Worm (Caenorhabditis elegans) whole organism, young adult: ENCODE data around the gene hil-3.
A peak's percentile ranks its signal among the peaks of the same experiment; 100 is the strongest.

ENCODE experiments used
- B0035.1 ChIP-seq: sonication (generic microtip); optimal IDR thresholded peaks from 2 replicates; lab custom pipeline; 2016; ENCODE audit warnings: missing genetic modification characterization, mild to moderate bottlenecking, missing compliant biosample characterization, missing genotype, missing genetic modification reagents
- B0336.3 ChIP-seq: fragments of 200-800 bp; sonication (Bioruptor generic); IDR thresholded peaks from 2 replicates; pipeline ENCODE4 v1.3.6; 2022; ENCODE audit warnings: missing genetic modification characterization, missing compliant biosample characterization
- F37B4.10 ChIP-seq: fragments of 200-800 bp; sonication (Bioruptor generic); IDR thresholded peaks from 2 replicates; pipeline ENCODE4 v1.3.6; 2022; ENCODE audit warnings: missing genetic modification characterization, missing compliant biosample characterization
- F39B2.1 ChIP-seq: fragments of 200-800 bp; sonication (Bioruptor generic); IDR thresholded peaks from 2 replicates; pipeline ENCODE4 v1.3.6; 2022; ENCODE audit warnings: missing genetic modification reagents, missing genetic modification characterization, missing compliant biosample characterization
- F49E8.2 ChIP-seq: sonication (generic microtip); optimal IDR thresholded peaks from 3 replicates; lab custom pipeline; 2017; ENCODE audit warnings: missing genetic modification characterization, mild to moderate bottlenecking, missing compliant biosample characterization, antibody characterized with exemption, moderate library complexity; ENCODE audit not compliant: insufficient read depth
- F52B5.7 ChIP-seq: sonication (generic microtip); optimal IDR thresholded peaks from 2 replicates; lab custom pipeline; 2016; ENCODE audit warnings: mild to moderate bottlenecking, missing genetic modification characterization, missing compliant biosample characterization
- F57A8.1 ChIP-seq: fragments of 200-800 bp; sonication (Bioruptor generic); optimal IDR thresholded peaks from 2 replicates; lab custom pipeline; 2018; ENCODE audit warnings: mild to moderate bottlenecking, missing genetic modification characterization, moderate library complexity, missing compliant biosample characterization
- K11D2.4 ChIP-seq: fragments of 200-800 bp; sonication (Bioruptor generic); IDR thresholded peaks from 2 replicates; pipeline ENCODE4 v1.3.6; 2022; ENCODE audit warnings: missing genetic modification reagents, missing genetic modification characterization, missing compliant biosample characterization
- K12H6.12 ChIP-seq: fragments of 200-800 bp; sonication (Bioruptor generic); optimal IDR thresholded peaks from 2 replicates; lab custom pipeline; 2018; ENCODE audit warnings: mild to moderate bottlenecking, missing genetic modification characterization, missing compliant biosample characterization
- Y53G8AR.9 ChIP-seq: fragments of 200-800 bp; sonication (Bioruptor generic); conservative IDR thresholded peaks from 2 replicates; pipeline ENCODE4 v1.3.6; 2022; ENCODE audit warnings: missing genetic modification reagents, missing genetic modification characterization, missing compliant biosample characterization
- Y95B8A.8 ChIP-seq: fragments of 200-800 bp; sonication (Bioruptor generic); IDR thresholded peaks from 2 replicates; pipeline ENCODE4 v1.3.6; 2022; ENCODE audit warnings: missing genetic modification reagents, missing genetic modification characterization, missing compliant biosample characterization
- aptf-3 ChIP-seq: fragments of 200-800 bp; sonication (Bioruptor generic); IDR thresholded peaks from 2 replicates; pipeline ENCODE4 v1.3.6; 2022; ENCODE audit warnings: missing genetic modification characterization, missing compliant biosample characterization
- attf-3 ChIP-seq: fragments of 200-800 bp; sonication (Bioruptor generic); conservative IDR thresholded peaks from 2 replicates; pipeline ENCODE4 v1.3.6; 2022; ENCODE audit warnings: missing genetic modification reagents, missing genetic modification characterization, missing compliant biosample characterization
- attf-5 ChIP-seq: fragments of 200-800 bp; sonication (Bioruptor generic); optimal IDR thresholded peaks from 2 replicates; lab custom pipeline; 2018; ENCODE audit warnings: mild to moderate bottlenecking, missing genetic modification characterization, missing compliant biosample characterization
- bed-1 ChIP-seq: fragments of 200-800 bp; sonication (Bioruptor generic); IDR thresholded peaks from 2 replicates; pipeline ENCODE4 v1.3.6; 2022; ENCODE audit warnings: missing genetic modification reagents, missing genetic modification characterization, missing compliant biosample characterization
- cebp-2 ChIP-seq: fragments of 200-800 bp; sonication (Bioruptor generic); IDR thresholded peaks from 2 replicates; pipeline ENCODE4 v1.3.6; 2022; ENCODE audit warnings: missing genetic modification characterization, missing compliant biosample characterization
- ceh-100 ChIP-seq: fragments of 200-800 bp; sonication (Bioruptor generic); IDR thresholded peaks from 2 replicates; pipeline ENCODE4 v1.3.6; 2022; ENCODE audit warnings: missing genetic modification reagents, missing genetic modification characterization, missing compliant biosample characterization
- ceh-27 ChIP-seq: fragments of 200-800 bp; sonication (Bioruptor generic); optimal IDR thresholded peaks from 2 replicates; lab custom pipeline; 2018; ENCODE audit warnings: mild to moderate bottlenecking, missing genetic modification characterization, moderate library complexity, missing compliant biosample characterization
- dpff-1 ChIP-seq: sonication (generic microtip); optimal IDR thresholded peaks from 2 replicates; lab custom pipeline; 2017; ENCODE audit warnings: mild to moderate bottlenecking, missing genetic modification characterization, missing compliant biosample characterization
- egrh-3 ChIP-seq: fragments of 200-800 bp; sonication (Bioruptor generic); IDR thresholded peaks from 2 replicates; pipeline ENCODE4 v1.3.6; 2022; ENCODE audit warnings: missing genetic modification reagents, missing genetic modification characterization, missing compliant biosample characterization
- hmg-1.2 ChIP-seq: fragments of 200-800 bp; sonication (Bioruptor generic); IDR thresholded peaks from 2 replicates; pipeline ENCODE4 v1.3.6; 2022; ENCODE audit warnings: missing genetic modification reagents, missing genetic modification characterization, missing compliant biosample characterization
- hrde-1 ChIP-seq: sonication (generic microtip); optimal IDR thresholded peaks from 2 replicates; lab custom pipeline; 2016; ENCODE audit warnings: missing genetic modification characterization, mild to moderate bottlenecking, missing compliant biosample characterization, moderate library complexity, missing genotype, missing genetic modification reagents, borderline replicate concordance
- hsf-1 ChIP-seq: fragments of 200-800 bp; sonication (Bioruptor generic); IDR thresholded peaks from 2 replicates; pipeline ENCODE4 v1.3.6; 2022; ENCODE audit warnings: missing genetic modification reagents, missing genetic modification characterization, missing compliant biosample characterization
- let-526 ChIP-seq: fragments of 200-800 bp; sonication (Bioruptor generic); IDR thresholded peaks from 2 replicates; pipeline ENCODE4 v1.3.6; 2022; ENCODE audit warnings: missing genetic modification reagents, missing genetic modification characterization, missing compliant biosample characterization
- let-607 ChIP-seq, 2 experiments: fragments of 200-800 bp in 1 of 2; sonication (Bioruptor generic) in 1 of 2; sonication (generic microtip) in 1 of 2; optimal IDR thresholded peaks; 2 replicates each; lab custom pipeline; 2016 to 2018; ENCODE audit warnings: mild to moderate bottlenecking in 2 of 2, missing compliant biosample characterization in 2 of 2, missing genetic modification characterization in 2 of 2, moderate library complexity in 2 of 2, missing genotype in 1 of 2
- lin-40 ChIP-seq: sonication (generic microtip); optimal IDR thresholded peaks from 2 replicates; lab custom pipeline; 2016; ENCODE audit warnings: missing genetic modification characterization, mild to moderate bottlenecking, missing compliant biosample characterization, missing genotype, missing genetic modification reagents
- lsy-27 ChIP-seq: sonication (generic microtip); optimal IDR thresholded peaks from 2 replicates; lab custom pipeline; 2017; ENCODE audit warnings: missing genetic modification characterization, mild to moderate bottlenecking, missing compliant biosample characterization, antibody characterized with exemption, missing genotype, borderline replicate concordance; ENCODE audit not compliant: insufficient read depth
- madf-10 ChIP-seq: sonication (generic microtip); optimal IDR thresholded peaks from 2 replicates; lab custom pipeline; 2016; ENCODE audit warnings: mild to moderate bottlenecking, missing genetic modification characterization, missing compliant biosample characterization
- madf-6 ChIP-seq: fragments of 200-800 bp; sonication (Bioruptor generic); IDR thresholded peaks from 2 replicates; pipeline ENCODE4 v1.3.6; 2022; ENCODE audit warnings: missing genetic modification reagents, missing genetic modification characterization, missing compliant biosample characterization
- mel-28 ChIP-seq: sonication (generic microtip); optimal IDR thresholded peaks from 2 replicates; lab custom pipeline; 2016; ENCODE audit warnings: borderline replicate concordance, mild to moderate bottlenecking, missing genetic modification characterization, missing compliant biosample characterization
- mes-4 ChIP-seq: sonication (generic microtip); optimal IDR thresholded peaks from 2 replicates; lab custom pipeline; 2016; ENCODE audit warnings: missing genotype, missing genetic modification characterization, missing compliant biosample characterization
- nfyb-1 ChIP-seq: fragments of 200-800 bp; sonication (Bioruptor generic); IDR thresholded peaks from 2 replicates; pipeline ENCODE4 v1.3.6; 2022; ENCODE audit warnings: missing genetic modification reagents, missing genetic modification characterization, missing compliant biosample characterization
- nhr-120 ChIP-seq: fragments of 200-800 bp; sonication (Bioruptor generic); IDR thresholded peaks from 2 replicates; pipeline ENCODE4 v1.3.6; 2022; ENCODE audit warnings: missing genetic modification characterization, missing compliant biosample characterization
- nhr-179 ChIP-seq: sonication (generic microtip); optimal IDR thresholded peaks from 2 replicates; lab custom pipeline; 2016; ENCODE audit warnings: mild to moderate bottlenecking, missing genetic modification characterization, missing compliant biosample characterization
- nhr-80 ChIP-seq: sonication (generic microtip); optimal IDR thresholded peaks from 2 replicates; lab custom pipeline; 2016; ENCODE audit warnings: missing genetic modification characterization, missing compliant biosample characterization
- pbrm-1 ChIP-seq: fragments of 200-800 bp; sonication (Bioruptor generic); IDR thresholded peaks from 2 replicates; pipeline ENCODE4 v1.3.6; 2022; ENCODE audit warnings: missing genetic modification reagents, missing genetic modification characterization, missing compliant biosample characterization
- pha-4 ChIP-seq: fragments of 150-350 bp; sonication (generic microtip); optimal IDR thresholded peaks from 2 replicates; lab custom pipeline; 2014; ENCODE audit warnings: missing biosample characterization, missing genetic modification reagents, missing genetic modification characterization
- snpc-1.3 ChIP-seq: sonication (generic microtip); optimal IDR thresholded peaks from 2 replicates; lab custom pipeline; 2017; ENCODE audit warnings: missing genetic modification characterization, mild to moderate bottlenecking, missing compliant biosample characterization, antibody characterized with exemption, moderate library complexity, missing genotype, missing genetic modification reagents; ENCODE audit not compliant: insufficient read depth
- tbp1 ChIP-seq: fragments of 200-800 bp; sonication (Bioruptor generic); optimal IDR thresholded peaks from 2 replicates; lab custom pipeline; 2018; ENCODE audit warnings: mild to moderate bottlenecking, missing genetic modification characterization, missing compliant biosample characterization
- unc-62 ChIP-seq: fragments of 150-350 bp; optimal IDR thresholded peaks from 2 replicates; lab custom pipeline; 2014; ENCODE audit warnings: missing biosample characterization, missing genetic modification reagents, missing genetic modification characterization
- zfh-2 ChIP-seq: fragments of 200-800 bp; sonication (Bioruptor generic); conservative IDR thresholded peaks from 2 replicates; pipeline ENCODE4 v1.3.6; 2022; ENCODE audit warnings: missing genetic modification reagents, missing genetic modification characterization, missing compliant biosample characterization
- ztf-18 ChIP-seq: sonication (generic microtip); optimal IDR thresholded peaks from 2 replicates; lab custom pipeline; 2016; ENCODE audit warnings: missing genotype, mild to moderate bottlenecking, missing genetic modification characterization, missing compliant biosample characterization
- ztf-22 ChIP-seq: fragments of 200-800 bp; sonication (Bioruptor generic); optimal IDR thresholded peaks from 2 replicates; lab custom pipeline; 2018; ENCODE audit warnings: mild to moderate bottlenecking, missing genetic modification characterization, moderate library complexity, missing compliant biosample characterization
- ztf-25 ChIP-seq: fragments of 200-800 bp; sonication (Bioruptor generic); IDR thresholded peaks from 2 replicates; pipeline ENCODE4 v1.3.6; 2022; ENCODE audit warnings: missing genetic modification reagents, missing genetic modification characterization, missing compliant biosample characterization
- ztf-3 ChIP-seq: fragments of 200-800 bp; sonication (Bioruptor generic); optimal IDR thresholded peaks from 2 replicates; lab custom pipeline; 2018; ENCODE audit warnings: mild to moderate bottlenecking, missing genetic modification characterization, missing compliant biosample characterization

The hil-3 gene

ce11 chrX:8158975-8159813 lies at the start of gene hil-3:
Gene hil-3, plus strand, starts transcription at chrX:8159169.
- TF ChIP-seq aptf-3 (GFP tag; lab: Robert Waterston, UW) (no peak), madf-10 (tag; lab: Kevin White, UChicago) (no peak), F57A8.1 (GFP tag; lab: Kevin White, UChicago) (no peak), zfh-2 (GFP tag; lab: Robert Waterston, UW) (peak; percentile 64), lsy-27 (tag; lab: Kevin White, UChicago) (no peak), F52B5.7 (tag; lab: Kevin White, UChicago) (no peak), mes-4 (tag; lab: Kevin White, UChicago) (no peak), let-526 (GFP tag; lab: Robert Waterston, UW) (no peak), unc-62 (GFP tag; lab: Kevin White, UChicago) (no peak), snpc-1.3 (tag; lab: Kevin White, UChicago) (no peak), pbrm-1 (GFP tag; lab: Robert Waterston, UW) (peak; percentile 43; the same call in 1 of the 2 replicates), ceh-100 (GFP tag; lab: Robert Waterston, UW) (no peak), ztf-3 (no peak), ztf-25 (GFP tag; lab: Robert Waterston, UW) (0 out of 2 replicates have a peak, but pooled peaks have one; percentile 5), tbp1 (GFP tag; lab: Kevin White, UChicago) (peak; percentile 29), cebp-2 (no peak), K12H6.12 (tag; lab: Kevin White, UChicago) (no peak), ztf-18 (no peak), nhr-120 (GFP tag; lab: Robert Waterston, UW) (0 out of 2 replicates have a peak, but pooled peaks have one; percentile 17), ceh-27 (peak; percentile 11), madf-6 (GFP tag; lab: Robert Waterston, UW) (no peak), egrh-3 (GFP tag; lab: Robert Waterston, UW) (peak; percentile 32; the same call in 1 of the 2 replicates), Y95B8A.8 (GFP tag; lab: Robert Waterston, UW) (no peak), bed-1 (GFP tag; lab: Robert Waterston, UW) (0 out of 2 replicates have a peak, but pooled peaks have one; percentile 53), Y53G8AR.9 (GFP tag; lab: Robert Waterston, UW) (no peak), hrde-1 (tag; lab: Kevin White, UChicago) (no peak), B0336.3 (no peak), B0035.1 (tag; lab: Kevin White, UChicago) (no peak), nhr-179 (tag; lab: Kevin White, UChicago) (no peak), attf-3 (GFP tag; lab: Robert Waterston, UW) (no peak), F49E8.2 (tag; lab: Kevin White, UChicago) (no peak), F37B4.10 (GFP tag; lab: Robert Waterston, UW) (no peak), attf-5 (GFP tag; lab: Kevin White, UChicago) (no peak), F39B2.1 (peak; percentile 98), K11D2.4 (GFP tag; lab: Robert Waterston, UW) (no peak), mel-28 (tag; lab: Kevin White, UChicago) (no peak)
- TF ChIP-seq, all 124 proteins: peak for 9

- peak; percentile 10 for TF ChIP-seq ceh-27
- peak; percentile 21 for TF ChIP-seq pha-4 (tag; lab: Kevin White, UChicago)
- TF ChIP-seq attf-5 (GFP tag; lab: Kevin White, UChicago): no peak
- TF ChIP-seq let-607 (tag; optimal IDR thresholded peaks at IDR 0.05; lab: Kevin White, UChicago): peak in 1 of 2 experiments; percentile 28
- peak; percentile 35 for TF ChIP-seq nhr-80 (tag; lab: Kevin White, UChicago)
- no peak for TF ChIP-seq dpff-1 (tag; lab: Kevin White, UChicago)
- TF ChIP-seq ztf-22 (GFP tag; lab: Kevin White, UChicago): no peak
- peak; percentile 44 for TF ChIP-seq lin-40 (tag; lab: Kevin White, UChicago)
- no peak for TF ChIP-seq nfyb-1 (GFP tag; lab: Robert Waterston, UW)
- peak; percentile 10 for TF ChIP-seq tbp1 (GFP tag; lab: Kevin White, UChicago)
- no peak for TF ChIP-seq snpc-1.3 (tag; lab: Kevin White, UChicago)
- peak; percentile 71 for TF ChIP-seq hsf-1 (GFP tag; lab: Robert Waterston, UW)
- TF ChIP-seq hmg-1.2 (GFP tag; lab: Robert Waterston, UW): 0 out of 2 replicates have a peak, but pooled peaks have one; percentile 4
Measured at ce11 chrX:8109531-8109930, 49.4 kb upstream of the hil-3 start.
